Worm (Caenorhabditis elegans) whole organism, L1 larva: ENCODE results near the gene M7.7.

ENCODE experiments used
- aly-2 ChIP-seq: fragments of 150-350 bp; optimal IDR thresholded peaks from 2 replicates; lab custom pipeline; 2014; ENCODE audit warnings: missing biosample characterization, missing genetic modification characterization
- blmp-1 ChIP-seq: fragments of 150-350 bp; optimal IDR thresholded peaks from 2 replicates; lab custom pipeline; 2014; ENCODE audit warnings: missing biosample characterization, missing genetic modification characterization
- ceh-82 ChIP-seq, 3 experiments: fragments of 150-350 bp in 1 of 3; sonication (generic microtip) in 2 of 3; optimal IDR thresholded peaks; 2 replicates each; lab custom pipeline; 2014 to 2017; ENCODE audit warnings: missing biosample characterization in 3 of 3, missing genetic modification characterization in 3 of 3
- egl-27 ChIP-seq, 2 experiments: fragments of 150-350 bp in 1 of 2; sonication (generic microtip); optimal IDR thresholded peaks; 3 replicates each; lab custom pipeline; 2017 to 2018; ENCODE audit warnings: missing biosample characterization in 2 of 2, missing genetic modification characterization in 2 of 2, missing genetic modification reagents in 2 of 2
- hlh-17 ChIP-seq: fragments of 200-800 bp; sonication (Bioruptor generic); optimal IDR thresholded peaks from 2 replicates; lab custom pipeline; 2018; ENCODE audit warnings: missing genetic modification characterization, mild to moderate bottlenecking, missing compliant biosample characterization, moderate library complexity, borderline replicate concordance
- hlh-4 ChIP-seq: sonication (generic microtip); optimal IDR thresholded peaks from 2 replicates; lab custom pipeline; 2016; ENCODE audit warnings: mild to moderate bottlenecking, missing genetic modification characterization, missing compliant biosample characterization
- lsy-2 ChIP-seq, 2 experiments: fragments of 150-350 bp; optimal IDR thresholded peaks; 2 replicates each; lab custom pipeline; 2014; ENCODE audit warnings: missing biosample characterization in 2 of 2, missing genetic modification characterization in 2 of 2
- mep-1 ChIP-seq: fragments of 150-350 bp; optimal IDR thresholded peaks from 2 replicates; lab custom pipeline; 2014; ENCODE audit warnings: missing biosample characterization, missing genetic modification characterization
- nhr-19 ChIP-seq: fragments of 200-800 bp; sonication (Bioruptor generic); conservative IDR thresholded peaks from 2 replicates; pipeline ENCODE4 v1.3.6; 2022; ENCODE audit warnings: missing genetic modification characterization, missing compliant biosample characterization
- nhr-76 ChIP-seq: sonication (generic microtip); optimal IDR thresholded peaks from 2 replicates; lab custom pipeline; 2017; ENCODE audit warnings: missing biosample characterization, missing genetic modification characterization
- nhr-77 ChIP-seq: fragments of 150-350 bp; optimal IDR thresholded peaks from 2 replicates; lab custom pipeline; 2014; ENCODE audit warnings: missing biosample characterization, missing genetic modification characterization
- snpc-4 ChIP-seq: fragments of 150-350 bp; optimal IDR thresholded peaks from 2 replicates; lab custom pipeline; 2014; ENCODE audit warnings: missing biosample characterization, missing genetic modification characterization
- unc-62 ChIP-seq: fragments of 150-350 bp; optimal IDR thresholded peaks from 2 replicates; lab custom pipeline; 2014; ENCODE audit warnings: missing biosample characterization, missing genetic modification reagents, missing genetic modification characterization

DNA sequence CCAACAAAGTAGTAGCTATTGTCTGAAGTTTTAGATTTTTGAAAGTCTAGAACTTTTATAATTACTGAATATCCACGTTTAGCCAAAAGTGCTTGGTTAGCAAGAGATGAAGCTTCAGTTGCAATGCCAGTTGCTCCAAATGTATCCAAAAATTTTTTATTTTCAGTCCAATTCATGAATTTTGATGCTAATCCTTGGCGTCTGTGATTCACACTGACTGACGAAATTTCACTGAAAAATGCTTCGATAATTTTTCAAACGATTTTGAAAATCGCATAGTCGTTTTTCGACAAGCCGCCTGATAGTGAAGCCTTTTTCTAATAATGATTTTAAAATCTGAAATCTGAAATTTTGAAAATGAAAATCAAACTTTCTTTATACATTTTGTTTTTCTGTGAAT is 4.4 kb downstream of the M7.7 start:
- TF ChIP-seq lsy-2 (tag; optimal IDR thresholded peaks at IDR 0.05; lab: Kevin White, UChicago) (no peak), egl-27 (tag; optimal IDR thresholded peaks at IDR 0.05; lab: Kevin White, UChicago) (no peak), nhr-77 (no peak), nhr-76 (tag; lab: Kevin White, UChicago) (no peak), nhr-19 (GFP tag; lab: Robert Waterston, UW) (no peak), hlh-17 (GFP tag; lab: Kevin White, UChicago) (no peak), ceh-82 (tag; optimal IDR thresholded peaks at IDR 0.05; lab: Kevin White, UChicago) (no peak), unc-62 (GFP tag; lab: Kevin White, UChicago) (no peak), hlh-4 (tag; lab: Kevin White, UChicago) (no peak), mep-1 (tag; lab: Kevin White, UChicago) (no peak), blmp-1 (no peak), aly-2 (no peak), snpc-4 (no peak)
